Worm (Caenorhabditis elegans) whole organism, young adult: ENCODE measurements around the gene trx-3.

Source experiments
- B0035.1 ChIP-seq: sonication (generic microtip); optimal IDR thresholded peaks from 2 replicates; lab custom pipeline; 2016; ENCODE audit warnings: missing genetic modification characterization, mild to moderate bottlenecking, missing compliant biosample characterization, missing genotype, missing genetic modification reagents
- K11D2.4 ChIP-seq: fragments of 200-800 bp; sonication (Bioruptor generic); IDR thresholded peaks from 2 replicates; pipeline ENCODE4 v1.3.6; 2022; ENCODE audit warnings: missing genetic modification reagents, missing genetic modification characterization, missing compliant biosample characterization
- attf-3 ChIP-seq: fragments of 200-800 bp; sonication (Bioruptor generic); conservative IDR thresholded peaks from 2 replicates; pipeline ENCODE4 v1.3.6; 2022; ENCODE audit warnings: missing genetic modification reagents, missing genetic modification characterization, missing compliant biosample characterization
- bed-1 ChIP-seq: fragments of 200-800 bp; sonication (Bioruptor generic); IDR thresholded peaks from 2 replicates; pipeline ENCODE4 v1.3.6; 2022; ENCODE audit warnings: missing genetic modification reagents, missing genetic modification characterization, missing compliant biosample characterization
- ceh-79 ChIP-seq: sonication (generic microtip); optimal IDR thresholded peaks from 2 replicates; lab custom pipeline; 2017; ENCODE audit warnings: mild to moderate bottlenecking, missing genetic modification characterization, missing compliant biosample characterization
- dpl-1 ChIP-seq: fragments of 150-350 bp; optimal IDR thresholded peaks from 2 replicates; lab custom pipeline; 2014; ENCODE audit warnings: missing biosample characterization, missing genetic modification reagents, missing genetic modification characterization
- efl-1 ChIP-seq: fragments of 150-350 bp; optimal IDR thresholded peaks from 2 replicates; lab custom pipeline; 2014; ENCODE audit warnings: missing biosample characterization, missing genetic modification reagents, missing genetic modification characterization
- sdz-38 ChIP-seq: sonication (generic microtip); optimal IDR thresholded peaks from 2 replicates; lab custom pipeline; 2016; ENCODE audit warnings: missing genotype, missing genetic modification characterization, missing compliant biosample characterization
- unc-130 ChIP-seq: sonication (generic microtip); optimal IDR thresholded peaks from 2 replicates; lab custom pipeline; 2016; ENCODE audit warnings: missing genetic modification reagents, missing genetic modification characterization, missing compliant biosample characterization

DNA sequence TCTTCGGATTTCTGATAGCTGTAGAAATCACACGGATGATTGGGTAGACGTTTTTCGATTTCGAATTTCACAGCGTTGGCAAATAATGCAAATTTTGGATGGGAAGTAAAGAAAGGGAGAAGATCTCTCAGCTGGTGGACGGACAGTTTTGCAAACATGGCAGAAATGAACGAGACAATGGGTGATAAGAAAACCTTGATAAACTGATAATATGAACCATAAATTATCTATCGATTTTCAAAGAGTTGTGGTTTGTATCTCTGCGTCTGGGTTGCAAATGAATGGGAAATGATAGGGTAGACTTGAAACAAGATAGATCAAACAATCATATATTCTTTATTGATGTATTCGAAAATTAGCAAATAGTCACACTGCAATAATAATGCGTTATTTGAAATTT is 43.3 kb downstream of the trx-3 start, which contains the start of gene ZK185.3:
- TF ChIP-seq B0035.1 (tag; lab: Kevin White, UChicago), result no peak
- no peak for TF ChIP-seq sdz-38 (tag; lab: Kevin White, UChicago)
- TF ChIP-seq attf-3 (GFP tag; lab: Robert Waterston, UW), result no peak
- no peak for TF ChIP-seq bed-1 (GFP tag; lab: Robert Waterston, UW)
- TF ChIP-seq ceh-79 (tag; lab: Kevin White, UChicago), result no peak
- no peak for TF ChIP-seq dpl-1 (GFP tag; lab: Kevin White, UChicago)
- no peak for TF ChIP-seq K11D2.4 (GFP tag; lab: Robert Waterston, UW)
- TF ChIP-seq unc-130 (GFP tag; lab: Kevin White, UChicago), result no peak
- no peak for TF ChIP-seq efl-1
